Worm (Caenorhabditis elegans) whole organism, L3 larva: ENCODE results near the gene sek-1.

Experiments
- ZK546.5 ChIP-seq: sonication (generic microtip); optimal IDR thresholded peaks from 2 replicates; lab custom pipeline; 2017; ENCODE audit warnings: missing biosample characterization, missing genetic modification characterization
- ama-1 ChIP-seq: fragments of 150-350 bp; optimal IDR thresholded peaks from 2 replicates; lab custom pipeline; 2018
- egl-27 ChIP-seq: sonication (generic microtip); optimal IDR thresholded peaks from 4 replicates; lab custom pipeline; 2017; ENCODE audit warnings: missing biosample characterization, missing genetic modification reagents, missing genetic modification characterization
- lin-39 ChIP-seq: fragments of 150-350 bp; optimal IDR thresholded peaks from 2 replicates; lab custom pipeline; 2018; ENCODE audit warnings: missing biosample characterization, missing genetic modification reagents, missing genetic modification characterization
- nhr-11 ChIP-seq: fragments of 150-350 bp; optimal IDR thresholded peaks from 2 replicates; lab custom pipeline; 2014; ENCODE audit warnings: missing biosample characterization, missing genetic modification characterization
- nhr-76 ChIP-seq: fragments of 150-350 bp; sonication (generic microtip); optimal IDR thresholded peaks from 5 replicates; lab custom pipeline; 2014; ENCODE audit warnings: missing biosample characterization, missing genetic modification characterization
- nhr-77 ChIP-seq: fragments of 150-350 bp; optimal IDR thresholded peaks from 2 replicates; lab custom pipeline; 2014; ENCODE audit warnings: missing biosample characterization, missing genetic modification characterization
- snpc-4 ChIP-seq: fragments of 150-350 bp; optimal IDR thresholded peaks from 2 replicates; lab custom pipeline; 2014; ENCODE audit warnings: missing biosample characterization, missing genetic modification characterization
- ztf-11 ChIP-seq: fragments of 150-350 bp; optimal IDR thresholded peaks from 2 replicates; lab custom pipeline; 2014; ENCODE audit warnings: missing biosample characterization, missing genetic modification characterization

ce11 chrX:7838582-7838981 is 22.0 kb downstream of the sek-1 start, which contains the start of gene nlp-101:
- TF ChIP-seq snpc-4 (tag; lab: Kevin White, UChicago): no peak
- no peak for TF ChIP-seq ama-1 (lab: Kevin White, UChicago)
- TF ChIP-seq egl-27 (tag; lab: Kevin White, UChicago): no peak
- TF ChIP-seq nhr-77 (tag; lab: Kevin White, UChicago): no peak
- no peak for TF ChIP-seq nhr-76 (tag; lab: Kevin White, UChicago)
- TF ChIP-seq ZK546.5 (tag; lab: Kevin White, UChicago): no peak
- no peak for TF ChIP-seq lin-39 (tag; lab: Kevin White, UChicago)
- no peak for TF ChIP-seq nhr-11
- no peak for TF ChIP-seq ztf-11 (tag; lab: Kevin White, UChicago)
